Fruit fly (Drosophila melanogaster) whole organism, embryonic: ENCODE results near the gene CG13995.

Source experiments
- Aef1 ChIP-seq: fragments of 200-800 bp; sonication (Bioruptor generic); IDR thresholded peaks from 3 replicates; pipeline ENCODE4 v1.3.6; 2022; ENCODE audit warnings: missing biosample characterization, missing genetic modification characterization
- Bdp1 ChIP-seq: fragments of 200-800 bp; sonication (Bioruptor generic); optimal IDR thresholded peaks from 3 replicates; lab custom pipeline; 2016; ENCODE audit warnings: missing biosample characterization, missing genetic modification characterization
- C15 ChIP-seq: fragments of 200-800 bp; sonication (Bioruptor generic); IDR thresholded peaks from 3 replicates; pipeline ENCODE4 v1.3.6; 2022; ENCODE audit warnings: missing biosample characterization, missing genetic modification characterization
- CG12155 ChIP-seq: fragments of 200-800 bp; sonication (Bioruptor generic); optimal IDR thresholded peaks from 3 replicates; lab custom pipeline; 2016; ENCODE audit warnings: missing biosample characterization, missing genetic modification characterization
- CG1233 ChIP-seq: fragments of 200-800 bp; sonication (Bioruptor generic); optimal IDR thresholded peaks from 4 replicates; lab custom pipeline; 2018; ENCODE audit warnings: missing biosample characterization, mild to moderate bottlenecking, missing genetic modification characterization
- CG12769 ChIP-seq: fragments of 200-800 bp; sonication (Bioruptor generic); optimal IDR thresholded peaks from 2 replicates; lab custom pipeline; 2019; ENCODE audit warnings: missing biosample characterization, mild to moderate bottlenecking, missing genetic modification characterization, moderate library complexity
- CG13424 ChIP-seq: fragments of 200-800 bp; sonication (Bioruptor generic); optimal IDR thresholded peaks from 2 replicates; lab custom pipeline; 2019; ENCODE audit warnings: missing biosample characterization, mild to moderate bottlenecking, missing genetic modification characterization, moderate library complexity
- CG13775 ChIP-seq: fragments of 200-800 bp; sonication (Bioruptor generic); optimal IDR thresholded peaks from 3 replicates; lab custom pipeline; 2017; ENCODE audit warnings: missing biosample characterization, mild to moderate bottlenecking, missing genetic modification characterization
- CG13894 ChIP-seq: fragments of 200-800 bp; sonication (Bioruptor generic); optimal IDR thresholded peaks from 3 replicates; lab custom pipeline; 2018; ENCODE audit warnings: missing biosample characterization, mild to moderate bottlenecking, missing genetic modification characterization, moderate library complexity
- CG14710 ChIP-seq: fragments of 200-800 bp; sonication (Bioruptor generic); optimal IDR thresholded peaks from 3 replicates; lab custom pipeline; 2019; ENCODE audit warnings: missing biosample characterization, mild to moderate bottlenecking, missing genetic modification characterization, moderate library complexity
- CG17361 ChIP-seq: fragments of 200-800 bp; sonication (Bioruptor generic); IDR thresholded peaks from 3 replicates; pipeline ENCODE4 v1.3.6; 2022; ENCODE audit warnings: missing biosample characterization, missing genetic modification characterization
- CG32532 ChIP-seq: fragments of 200-800 bp; sonication (Bioruptor generic); IDR thresholded peaks from 2 replicates; pipeline ENCODE4 v1.3.6; 2022; ENCODE audit warnings: missing biosample characterization, missing genetic modification characterization
- CG33557 ChIP-seq: fragments of 200-800 bp; sonication (Bioruptor generic); optimal IDR thresholded peaks from 2 replicates; lab custom pipeline; 2019; ENCODE audit warnings: missing biosample characterization, mild to moderate bottlenecking, missing genetic modification characterization, moderate library complexity
- CG3407 ChIP-seq: fragments of 200-800 bp; sonication (Bioruptor generic); optimal IDR thresholded peaks from 2 replicates; lab custom pipeline; 2018; ENCODE audit warnings: missing biosample characterization, mild to moderate bottlenecking, missing genetic modification characterization
- CG34376 ChIP-seq: fragments of 200-800 bp; sonication (Bioruptor generic); optimal IDR thresholded peaks from 2 replicates; lab custom pipeline; 2018; ENCODE audit warnings: missing biosample characterization, mild to moderate bottlenecking, missing genetic modification characterization
- CG6689 ChIP-seq: fragments of 200-800 bp; sonication (Bioruptor generic); IDR thresholded peaks from 2 replicates; pipeline ENCODE4 v1.3.6; 2022; ENCODE audit warnings: missing biosample characterization, missing genetic modification characterization
- CG7271 ChIP-seq: fragments of 200-800 bp; sonication (Bioruptor generic); optimal IDR thresholded peaks from 2 replicates; lab custom pipeline; 2018; ENCODE audit warnings: missing biosample characterization, mild to moderate bottlenecking, missing genetic modification characterization, moderate library complexity
- CG8290 ChIP-seq, 3 experiments: fragments of 200-800 bp; sonication (Bioruptor generic); optimal IDR thresholded peaks; 2 replicates each; lab custom pipeline; 2016 to 2019; ENCODE audit warnings: missing biosample characterization in 3 of 3, missing genetic modification characterization in 3 of 3, mild to moderate bottlenecking in 2 of 3, moderate library complexity in 1 of 3
- CkIIα-i1 ChIP-seq: fragments of 200-800 bp; sonication (Bioruptor generic); IDR thresholded peaks from 2 replicates; pipeline ENCODE4 v1.3.6; 2022; ENCODE audit warnings: missing biosample characterization, missing genetic modification characterization
- HLH4C ChIP-seq: fragments of 200-800 bp; sonication (Bioruptor generic); IDR thresholded peaks from 3 replicates; pipeline ENCODE4 v1.3.6; 2022; ENCODE audit warnings: missing biosample characterization, missing genetic modification characterization; ENCODE audit not compliant: partially characterized antibody
- Hmr ChIP-seq: fragments of 200-800 bp; sonication (Bioruptor generic); optimal IDR thresholded peaks from 3 replicates; lab custom pipeline; 2017; ENCODE audit warnings: mild to moderate bottlenecking, missing biosample characterization, missing genetic modification reagents, missing genetic modification characterization
- Med ChIP-seq: fragments of 200-800 bp; sonication (Bioruptor generic); peaks from one replicate; lab custom pipeline; 2016; ENCODE audit warnings: missing biosample characterization, missing genetic modification characterization, mild to moderate bottlenecking, inconsistent platforms, moderate library complexity
- Myb ChIP-seq: fragments of 200-800 bp; sonication (Bioruptor generic); optimal IDR thresholded peaks from 2 replicates; lab custom pipeline; 2016; ENCODE audit warnings: missing biosample characterization, missing genetic modification characterization
- NFAT ChIP-seq: fragments of 200-800 bp; sonication (Bioruptor generic); IDR thresholded peaks from 2 replicates; pipeline ENCODE4 v1.3.6; 2022; ENCODE audit warnings: missing biosample characterization, missing genetic modification characterization
- Nf-YB ChIP-seq: fragments of 200-800 bp; sonication (Bioruptor generic); optimal IDR thresholded peaks from 3 replicates; lab custom pipeline; 2019; ENCODE audit warnings: missing biosample characterization, mild to moderate bottlenecking, missing genetic modification characterization, moderate library complexity
- NfI ChIP-seq: fragments of 200-800 bp; sonication (Bioruptor generic); optimal IDR thresholded peaks from 3 replicates; lab custom pipeline; 2018; ENCODE audit warnings: missing biosample characterization, mild to moderate bottlenecking, missing genetic modification characterization, moderate library complexity
- Side ChIP-seq: fragments of 200-800 bp; sonication (Bioruptor generic); optimal IDR thresholded peaks from 2 replicates; lab custom pipeline; 2016; ENCODE audit warnings: missing biosample characterization, missing genetic modification characterization
- Trl ChIP-seq, 3 experiments: fragments of >200 bp in 2 of 3; fragments of 200-800 bp in 1 of 3; sonication (Bioruptor generic) in 1 of 3; optimal IDR thresholded peaks; 2 replicates in 1 of 3; 3 replicates in 2 of 3; lab custom pipeline; 2016 to 2017; ENCODE audit warnings: missing biosample characterization in 1 of 3, missing genetic modification characterization in 1 of 3
- Xrp1 ChIP-seq: fragments of 200-800 bp; sonication (Bioruptor generic); IDR thresholded peaks from 2 replicates; pipeline ENCODE4 v1.3.6; 2022; ENCODE audit warnings: missing biosample characterization, missing genetic modification characterization
- abd-A ChIP-seq: fragments of 200-800 bp; sonication (Bioruptor generic); optimal IDR thresholded peaks from 3 replicates; lab custom pipeline; 2019; ENCODE audit warnings: missing biosample characterization, mild to moderate bottlenecking, missing genetic modification characterization, moderate library complexity
- ato ChIP-seq: fragments of 200-800 bp; sonication (Bioruptor generic); IDR thresholded peaks from 2 replicates; pipeline ENCODE4 v1.3.6; 2022; ENCODE audit warnings: missing biosample characterization, missing genetic modification characterization; ENCODE audit not compliant: partially characterized antibody
- bsh ChIP-seq, 2 experiments: fragments of 200-800 bp; sonication (Bioruptor generic); optimal IDR thresholded peaks; 2 replicates each; lab custom pipeline; 2017 to 2018; ENCODE audit warnings: mild to moderate bottlenecking in 2 of 2, missing biosample characterization in 2 of 2, missing genetic modification characterization in 2 of 2, moderate library complexity in 1 of 2
- dimm ChIP-seq: fragments of 200-800 bp; sonication (Bioruptor generic); IDR thresholded peaks from 2 replicates; pipeline ENCODE4 v1.3.6; 2022; ENCODE audit warnings: missing biosample characterization, missing genetic modification characterization
- ken ChIP-seq: fragments of 200-800 bp; sonication (Bioruptor generic); IDR thresholded peaks from 3 replicates; pipeline ENCODE4 v1.3.6; 2022; ENCODE audit warnings: missing biosample characterization, missing genetic modification characterization
- klu ChIP-seq: fragments of 200-800 bp; sonication (Bioruptor generic); IDR thresholded peaks from 2 replicates; pipeline ENCODE4 v1.3.6; 2022; ENCODE audit warnings: missing biosample characterization, missing genetic modification characterization
- lab ChIP-seq: fragments of 200-800 bp; sonication (Bioruptor generic); optimal IDR thresholded peaks from 3 replicates; lab custom pipeline; 2017; ENCODE audit warnings: missing biosample characterization, missing genetic modification characterization, mild to moderate bottlenecking, moderate library complexity, missing genetic modification reagents
- lbe ChIP-seq: fragments of 200-800 bp; sonication (Bioruptor generic); optimal IDR thresholded peaks from 2 replicates; lab custom pipeline; 2016; ENCODE audit warnings: missing biosample characterization, mild to moderate bottlenecking, missing genetic modification characterization
- mam ChIP-seq: fragments of 200-800 bp; sonication (Bioruptor generic); optimal IDR thresholded peaks from 3 replicates; lab custom pipeline; 2016; ENCODE audit warnings: missing biosample characterization, missing genetic modification characterization
- mld ChIP-seq: fragments of 200-800 bp; sonication (Bioruptor generic); IDR thresholded peaks from 3 replicates; pipeline ENCODE4 v1.3.6; 2022; ENCODE audit warnings: missing biosample characterization, missing genetic modification characterization; ENCODE audit not compliant: partially characterized antibody
- nmo ChIP-seq: fragments of 200-800 bp; sonication (Bioruptor generic); optimal IDR thresholded peaks from 2 replicates; lab custom pipeline; 2018; ENCODE audit warnings: missing biosample characterization, mild to moderate bottlenecking, missing genetic modification characterization, moderate library complexity
- p53 ChIP-seq: fragments of 200-800 bp; sonication (Bioruptor generic); optimal IDR thresholded peaks from 2 replicates; lab custom pipeline; 2016; ENCODE audit warnings: missing biosample characterization, missing genetic modification characterization
- sens ChIP-seq: fragments of 200-800 bp; sonication (Bioruptor generic); peaks from one replicate; lab custom pipeline; 2016; ENCODE audit warnings: missing biosample characterization, missing genetic modification characterization
- shn ChIP-seq: fragments of 200-800 bp; sonication (Bioruptor generic); optimal IDR thresholded peaks from 3 replicates; lab custom pipeline; 2016; ENCODE audit warnings: missing biosample characterization, missing genetic modification characterization
- sr ChIP-seq: fragments of 200-800 bp; sonication (Bioruptor generic); IDR thresholded peaks from 3 replicates; pipeline ENCODE4 v1.3.6; 2022; ENCODE audit warnings: missing biosample characterization, missing genetic modification characterization
- ssp ChIP-seq: fragments of 200-800 bp; sonication (Bioruptor generic); IDR thresholded peaks from 2 replicates; pipeline ENCODE4 v1.3.6; 2022; ENCODE audit warnings: missing biosample characterization, missing genetic modification characterization
- stwl ChIP-seq: fragments of 200-800 bp; sonication (Bioruptor generic); optimal IDR thresholded peaks from 3 replicates; lab custom pipeline; 2018; ENCODE audit warnings: missing biosample characterization, mild to moderate bottlenecking, missing genetic modification characterization, moderate library complexity
- unc-4 ChIP-seq: fragments of 200-800 bp; sonication (Bioruptor generic); IDR thresholded peaks from 2 replicates; pipeline ENCODE4 v1.3.6; 2022; ENCODE audit warnings: missing biosample characterization, missing genetic modification characterization; ENCODE audit not compliant: partially characterized antibody
- yki ChIP-seq: fragments of >200 bp; optimal IDR thresholded peaks from 3 replicates; lab custom pipeline; 2018

The CG13995 gene

dm6 chr2L:6098479-6099269 is 44.6 kb downstream of the CG13995 start, which contains the start of gene CG9175 (continued):
- TF ChIP-seq Med (GFP tag; lab: Kevin White, UChicago) (peak; percentile 93), CG1233 (GFP tag; lab: Kevin White, UChicago) (no peak), p53 (GFP tag; lab: Kevin White, UChicago) (peak; percentile 44), CG13775 (GFP tag; lab: Kevin White, UChicago) (peak; percentile 47), Side (GFP tag; lab: Kevin White, UChicago) (peak; percentile 31), ssp (no peak), lbe (GFP tag; lab: Kevin White, UChicago) (no peak), shn (no peak), CG12769 (tag; lab: Kevin White, UChicago) (no peak), yki (no peak), ken (GFP tag; lab: Robert Waterston, UW) (0 out of 3 replicates have a peak, but pooled peaks have one; percentile 24), CG13424 (tag; lab: Kevin White, UChicago) (peak; percentile 28), HLH4C (GFP tag; lab: Robert Waterston, UW) (peak; percentile 91), NfI (GFP tag; lab: Kevin White, UChicago) (peak; percentile 56), sens (GFP tag; lab: Kevin White, UChicago) (peak; percentile 83), CG32532 (GFP tag; lab: Robert Waterston, UW) (peak; percentile 58; the same call in 1 of the 2 replicates), CG34376 (peak; percentile 60), mam (peak; percentile 63), Myb (GFP tag; lab: Kevin White, UChicago) (peak; percentile 68), CG8290 (GFP tag; optimal IDR thresholded peaks at IDR 0.05; lab: Kevin White, UChicago) (peak; percentile 83), CG8290 (tag; optimal IDR thresholded peaks at IDR 0.05; lab: Kevin White, UChicago) (peak; percentile 53 to 95), CG12155 (peak; percentile 33), sr (GFP tag; lab: Robert Waterston, UW) (no peak), C15 (GFP tag; lab: Robert Waterston, UW) (no peak), Hmr (GFP tag; lab: Kevin White, UChicago) (no peak), stwl (tag; lab: Kevin White, UChicago) (peak; percentile 94), CG7271 (tag; lab: Kevin White, UChicago) (peak; percentile 34), CG17361 (peak; percentile 19; the same call in 1 of the 3 replicates), CG14710 (tag; lab: Kevin White, UChicago) (peak; percentile 76), ato (peak; percentile 95), unc-4 (peak; percentile 99), Trl (optimal IDR thresholded peaks at IDR 0.05; lab: Kevin White, UChicago) (no peak), Trl (GFP tag; optimal IDR thresholded peaks at IDR 0.05; lab: Kevin White, UChicago) (peak; percentile 12), Nf-YB (GFP tag; lab: Kevin White, UChicago) (peak; percentile 40), Xrp1 (0 out of 2 replicates have a peak, but pooled peaks have one; percentile 14), lab (GFP tag; lab: Kevin White, UChicago) (peak; percentile 67), nmo (GFP tag; lab: Kevin White, UChicago) (peak; percentile 67), Bdp1 (peak; percentile 16), bsh (GFP tag; optimal IDR thresholded peaks at IDR 0.05; lab: Kevin White, UChicago) (peak in 1 of 2 experiments; percentile 24), CkIIα-i1 (GFP tag; lab: Robert Waterston, UW) (no peak), CG3407 (GFP tag; lab: Kevin White, UChicago) (no peak), CG6689 (no peak), NFAT (peak; percentile 49; the same call in 1 of the 2 replicates), CG33557 (GFP tag; lab: Kevin White, UChicago) (no peak), abd-A (peak; percentile 62), klu (no peak), dimm (GFP tag; lab: Robert Waterston, UW) (no peak), mld (GFP tag; lab: Robert Waterston, UW) (peak; percentile 88), CG13894 (tag; lab: Kevin White, UChicago) (peak; percentile 75), Aef1 (GFP tag; lab: Robert Waterston, UW) (no peak)
